Worm (Caenorhabditis elegans) whole organism, L4 larva: ENCODE measurements around the gene ttll-4.

Source experiments
- fos-1 ChIP-seq: fragments of 150-350 bp; optimal IDR thresholded peaks from 2 replicates; lab custom pipeline; 2014; ENCODE audit warnings: missing biosample characterization, missing genetic modification characterization
- lsy-2 ChIP-seq, 2 experiments: fragments of 150-350 bp in 1 of 2; sonication (generic microtip) in 1 of 2; optimal IDR thresholded peaks; 2 replicates each; lab custom pipeline; 2014 to 2017; ENCODE audit warnings: missing biosample characterization in 2 of 2, missing genetic modification characterization in 2 of 2
- mdt-29 ChIP-seq: fragments of 200-800 bp; sonication (Bioruptor generic); IDR thresholded peaks from 2 replicates; pipeline ENCODE4 v1.3.6; 2022; ENCODE audit warnings: missing genetic modification reagents, missing genetic modification characterization, missing compliant biosample characterization
- mep-1 ChIP-seq: fragments of 150-350 bp; sonication (generic microtip); optimal IDR thresholded peaks from 3 replicates; lab custom pipeline; 2014; ENCODE audit warnings: missing biosample characterization, missing genetic modification characterization
- mes-2 ChIP-seq: sonication (generic microtip); optimal IDR thresholded peaks from 2 replicates; lab custom pipeline; 2016; ENCODE audit warnings: missing genotype, mild to moderate bottlenecking, missing genetic modification characterization, missing compliant biosample characterization; ENCODE audit not compliant: poor library complexity, severe bottlenecking
- sdz-12 ChIP-seq: fragments of 200-800 bp; sonication (Bioruptor generic); optimal IDR thresholded peaks from 2 replicates; lab custom pipeline; 2018; ENCODE audit warnings: mild to moderate bottlenecking, missing genetic modification characterization, missing compliant biosample characterization
- snpc-4 ChIP-seq: fragments of 150-350 bp; optimal IDR thresholded peaks from 2 replicates; lab custom pipeline; 2014; ENCODE audit warnings: missing biosample characterization, missing genetic modification characterization
- ztf-11 ChIP-seq: fragments of 150-350 bp; optimal IDR thresholded peaks from 2 replicates; lab custom pipeline; 2014; ENCODE audit warnings: missing biosample characterization, missing genetic modification characterization

ce11 chrIII:10136778-10137177 lies 12.8 kb downstream of the ttll-4 start, which contains the start of gene ZK1128.7:
- TF ChIP-seq snpc-4 (tag; lab: Kevin White, UChicago) (no peak), lsy-2 (tag; optimal IDR thresholded peaks at IDR 0.05; lab: Kevin White, UChicago) (peak in 1 of 2 experiments; percentile 28), mes-2 (no peak), mep-1 (tag; lab: Kevin White, UChicago) (no peak), fos-1 (no peak), ztf-11 (tag; lab: Kevin White, UChicago) (no peak), sdz-12 (GFP tag; lab: Kevin White, UChicago) (no peak), mdt-29 (no peak)
